Fruit fly (Drosophila melanogaster) whole organism, embryonic: Measurements from ENCODE around the gene CG5618.
A peak's percentile ranks its signal among the peaks of the same experiment; 100 is the strongest.

Experiments used
- CG10209 ChIP-seq: fragments of 200-800 bp; sonication (Bioruptor generic); optimal IDR thresholded peaks from 3 replicates; lab custom pipeline; 2017; ENCODE audit warnings: missing biosample characterization, mild to moderate bottlenecking, missing genetic modification characterization, missing genetic modification reagents
- CG10654 ChIP-seq: fragments of 200-800 bp; sonication (Bioruptor generic); optimal IDR thresholded peaks from 2 replicates; lab custom pipeline; 2016; ENCODE audit warnings: missing biosample characterization, missing genetic modification characterization
- CG16863 ChIP-seq: fragments of 200-800 bp; sonication (Bioruptor generic); optimal IDR thresholded peaks from 3 replicates; lab custom pipeline; 2016; ENCODE audit warnings: missing biosample characterization, missing genetic modification characterization
- CG1792 ChIP-seq: fragments of 200-800 bp; sonication (Bioruptor generic); optimal IDR thresholded peaks from 2 replicates; lab custom pipeline; 2016; ENCODE audit warnings: missing biosample characterization, missing genetic modification characterization
- CG34376 ChIP-seq: fragments of 200-800 bp; sonication (Bioruptor generic); optimal IDR thresholded peaks from 2 replicates; lab custom pipeline; 2018; ENCODE audit warnings: missing biosample characterization, mild to moderate bottlenecking, missing genetic modification characterization
- CG3847 ChIP-seq: fragments of 200-800 bp; sonication (Bioruptor generic); IDR thresholded peaks from 2 replicates; pipeline ENCODE4 v1.3.6; 2022; ENCODE audit warnings: missing biosample characterization, missing genetic modification characterization
- CG4360 ChIP-seq: fragments of 200-800 bp; sonication (Bioruptor generic); IDR thresholded peaks from 2 replicates; pipeline ENCODE4 v1.3.6; 2022; ENCODE audit warnings: missing biosample characterization, missing genetic modification characterization
- CG4617 ChIP-seq: fragments of 200-800 bp; sonication (Bioruptor generic); optimal IDR thresholded peaks from 3 replicates; lab custom pipeline; 2016; ENCODE audit warnings: missing biosample characterization, missing genetic modification characterization, borderline replicate concordance
- CG4707 ChIP-seq: fragments of 200-800 bp; sonication (Bioruptor generic); optimal IDR thresholded peaks from 2 replicates; lab custom pipeline; 2018; ENCODE audit warnings: missing biosample characterization, mild to moderate bottlenecking, missing genetic modification characterization, moderate library complexity
- CG6683 ChIP-seq: fragments of 200-800 bp; sonication (Bioruptor generic); optimal IDR thresholded peaks from 2 replicates; lab custom pipeline; 2017; ENCODE audit warnings: missing biosample characterization, mild to moderate bottlenecking, missing genetic modification characterization, missing genetic modification reagents
- CG7987 ChIP-seq: fragments of 200-800 bp; sonication (Bioruptor generic); optimal IDR thresholded peaks from 2 replicates; lab custom pipeline; 2018; ENCODE audit warnings: missing biosample characterization, mild to moderate bottlenecking, missing genetic modification characterization, moderate library complexity
- CG8359 ChIP-seq: fragments of 200-800 bp; sonication (Bioruptor generic); optimal IDR thresholded peaks from 2 replicates; lab custom pipeline; 2017; ENCODE audit warnings: missing biosample characterization, mild to moderate bottlenecking, missing genetic modification characterization, borderline replicate concordance
- Camta ChIP-seq: fragments of 200-800 bp; sonication (Bioruptor generic); optimal IDR thresholded peaks from 2 replicates; lab custom pipeline; 2016; ENCODE audit warnings: missing biosample characterization, missing genetic modification characterization
- GATAe ChIP-seq: fragments of 200-800 bp; sonication (Bioruptor generic); conservative IDR thresholded peaks from 2 replicates; pipeline ENCODE4 v1.3.6; 2022; ENCODE audit warnings: missing biosample characterization, missing genetic modification characterization
- Gsc ChIP-seq: fragments of 200-800 bp; sonication (Bioruptor generic); IDR thresholded peaks from 2 replicates; pipeline ENCODE4 v1.3.6; 2022; ENCODE audit warnings: missing biosample characterization, missing genetic modification characterization
- Hmr ChIP-seq: fragments of 200-800 bp; sonication (Bioruptor generic); optimal IDR thresholded peaks from 3 replicates; lab custom pipeline; 2017; ENCODE audit warnings: mild to moderate bottlenecking, missing biosample characterization, missing genetic modification reagents, missing genetic modification characterization
- Hr78 ChIP-seq, 2 experiments: fragments of 200-800 bp in 1 of 2; fragments of >200 bp in 1 of 2; sonication (Bioruptor generic) in 1 of 2; optimal IDR thresholded peaks; 2 replicates each; lab custom pipeline; 2017 to 2019; ENCODE audit warnings: missing biosample characterization in 2 of 2, missing genetic modification characterization in 2 of 2, mild to moderate bottlenecking in 1 of 2, moderate library complexity in 1 of 2
- Mad ChIP-seq: fragments of 200-800 bp; sonication (Bioruptor generic); optimal IDR thresholded peaks from 2 replicates; lab custom pipeline; 2016; ENCODE audit warnings: missing biosample characterization, missing genetic modification characterization
- Nf-YB ChIP-seq: fragments of 200-800 bp; sonication (Bioruptor generic); optimal IDR thresholded peaks from 3 replicates; lab custom pipeline; 2019; ENCODE audit warnings: missing biosample characterization, mild to moderate bottlenecking, missing genetic modification characterization, moderate library complexity
- Nf-YC ChIP-seq: fragments of 200-800 bp; optimal IDR thresholded peaks from 3 replicates; lab custom pipeline; 2019; ENCODE audit warnings: missing biosample characterization, mild to moderate bottlenecking, missing genetic modification characterization, moderate library complexity
- Scr ChIP-seq: fragments of 200-800 bp; sonication (Bioruptor generic); IDR thresholded peaks from 2 replicates; pipeline ENCODE4 v1.3.6; 2022; ENCODE audit warnings: missing biosample characterization, missing genetic modification characterization; ENCODE audit not compliant: partially characterized antibody
- Sry-δ ChIP-seq: fragments of 200-800 bp; sonication (Bioruptor generic); optimal IDR thresholded peaks from 2 replicates; lab custom pipeline; 2016; ENCODE audit warnings: missing biosample characterization, missing genetic modification characterization
- Tbp ChIP-seq: fragments of >200 bp; optimal IDR thresholded peaks from 2 replicates; lab custom pipeline; 2018; ENCODE audit warnings: missing biosample characterization, missing genetic modification characterization
- Xbp1 ChIP-seq: fragments of 200-800 bp; sonication (Bioruptor generic); optimal IDR thresholded peaks from 3 replicates; lab custom pipeline; 2016; ENCODE audit warnings: missing biosample characterization, mild to moderate bottlenecking, missing genetic modification characterization
- abd-A ChIP-seq: fragments of 200-800 bp; sonication (Bioruptor generic); optimal IDR thresholded peaks from 3 replicates; lab custom pipeline; 2019; ENCODE audit warnings: missing biosample characterization, mild to moderate bottlenecking, missing genetic modification characterization, moderate library complexity
- bowl ChIP-seq: fragments of 200-800 bp; sonication (Bioruptor generic); IDR thresholded peaks from 2 replicates; pipeline ENCODE4 v1.3.6; 2022; ENCODE audit warnings: missing biosample characterization, missing genetic modification characterization
- btn ChIP-seq: fragments of 200-800 bp; sonication (Bioruptor generic); optimal IDR thresholded peaks from 2 replicates; lab custom pipeline; 2016; ENCODE audit warnings: missing biosample characterization, missing genetic modification characterization
- cad ChIP-seq: fragments of >200 bp; optimal IDR thresholded peaks from 2 replicates; lab custom pipeline; 2017; ENCODE audit warnings: missing biosample characterization, missing genetic modification characterization
- dati ChIP-seq: fragments of 200-800 bp; sonication (Bioruptor generic); IDR thresholded peaks from 2 replicates; pipeline ENCODE4 v1.3.6; 2022; ENCODE audit warnings: missing biosample characterization, missing genetic modification characterization
- dm ChIP-seq: fragments of 200-800 bp; sonication (Bioruptor generic); optimal IDR thresholded peaks from 3 replicates; lab custom pipeline; 2016; ENCODE audit warnings: missing biosample characterization, missing genetic modification characterization
- dmrt99B ChIP-seq: fragments of 200-800 bp; sonication (Bioruptor generic); optimal IDR thresholded peaks from 2 replicates; lab custom pipeline; 2018; ENCODE audit warnings: missing biosample characterization, mild to moderate bottlenecking, missing genetic modification characterization, moderate library complexity
- dysf ChIP-seq: fragments of 200-800 bp; sonication (Bioruptor generic); IDR thresholded peaks from 3 replicates; pipeline ENCODE4 v1.3.6; 2022; ENCODE audit warnings: missing biosample characterization, missing genetic modification characterization
- emc ChIP-seq: fragments of 200-800 bp; sonication (Bioruptor generic); optimal IDR thresholded peaks from 2 replicates; lab custom pipeline; 2016; ENCODE audit warnings: missing biosample characterization, missing genetic modification characterization
- en ChIP-seq: fragments of 200-800 bp; sonication (Bioruptor generic); optimal IDR thresholded peaks from 2 replicates; lab custom pipeline; 2016; ENCODE audit warnings: missing biosample characterization, missing genetic modification characterization
- ftz-f1 ChIP-seq: fragments of 200-800 bp; sonication (Bioruptor generic); optimal IDR thresholded peaks from 2 replicates; lab custom pipeline; 2016; ENCODE audit warnings: missing biosample characterization, missing genetic modification characterization
- gfzf ChIP-seq: fragments of 200-800 bp; sonication (Bioruptor generic); optimal IDR thresholded peaks from 2 replicates; lab custom pipeline; 2016; ENCODE audit warnings: missing biosample characterization, mild to moderate bottlenecking, missing genetic modification characterization, moderate library complexity
- knrl ChIP-seq: fragments of 200-800 bp; sonication (Bioruptor generic); IDR thresholded peaks from 3 replicates; pipeline ENCODE4 v1.3.6; 2022; ENCODE audit warnings: missing biosample characterization, missing genetic modification characterization; ENCODE audit not compliant: partially characterized antibody
- mam ChIP-seq: fragments of 200-800 bp; sonication (Bioruptor generic); optimal IDR thresholded peaks from 3 replicates; lab custom pipeline; 2016; ENCODE audit warnings: missing biosample characterization, missing genetic modification characterization
- p53 ChIP-seq: fragments of 200-800 bp; sonication (Bioruptor generic); optimal IDR thresholded peaks from 2 replicates; lab custom pipeline; 2016; ENCODE audit warnings: missing biosample characterization, missing genetic modification characterization
- pb ChIP-seq: fragments of 200-800 bp; sonication (Bioruptor generic); optimal IDR thresholded peaks from 3 replicates; lab custom pipeline; 2016; ENCODE audit warnings: missing biosample characterization, missing genetic modification characterization
- pho ChIP-seq: fragments of 200-800 bp; sonication (Bioruptor generic); optimal IDR thresholded peaks from 2 replicates; lab custom pipeline; 2016; ENCODE audit warnings: missing biosample characterization, missing genetic modification characterization
- sens-2 ChIP-seq: fragments of 200-800 bp; sonication (Bioruptor generic); IDR thresholded peaks from 2 replicates; pipeline ENCODE4 v1.3.6; 2022; ENCODE audit warnings: missing biosample characterization, missing genetic modification characterization
- slbo ChIP-seq: fragments of 200-800 bp; sonication (Bioruptor generic); IDR thresholded peaks from 2 replicates; pipeline ENCODE4 v1.3.6; 2022; ENCODE audit warnings: missing biosample characterization, missing genetic modification characterization
- tna ChIP-seq: fragments of 200-800 bp; sonication (Bioruptor generic); IDR thresholded peaks from 2 replicates; pipeline ENCODE4 v1.3.6; 2022; ENCODE audit warnings: missing biosample characterization, missing genetic modification characterization; ENCODE audit not compliant: partially characterized antibody
- twi ChIP-seq: fragments of 200-800 bp; optimal IDR thresholded peaks from 2 replicates; lab custom pipeline; 2019; ENCODE audit warnings: missing biosample characterization, mild to moderate bottlenecking, missing genetic modification characterization, moderate library complexity
- wek ChIP-seq: fragments of 200-800 bp; sonication (Bioruptor generic); optimal IDR thresholded peaks from 3 replicates; lab custom pipeline; 2018; ENCODE audit warnings: missing biosample characterization, mild to moderate bottlenecking, missing genetic modification characterization, moderate library complexity
- wor ChIP-seq: fragments of 200-800 bp; sonication (Bioruptor generic); IDR thresholded peaks from 2 replicates; pipeline ENCODE4 v1.3.6; 2022; ENCODE audit warnings: missing biosample characterization, missing genetic modification characterization
- zen ChIP-seq: fragments of 200-800 bp; sonication (Bioruptor generic); optimal IDR thresholded peaks from 3 replicates; lab custom pipeline; 2018; ENCODE audit warnings: missing biosample characterization, mild to moderate bottlenecking, missing genetic modification characterization, moderate library complexity

Gene CG5618

dm6 chr3L:20398243-20399222, 45.3 kb downstream of the CG5618 start (continued):
- TF ChIP-seq Tbp (GFP tag; lab: Kevin White, UChicago) (no peak), slbo (GFP tag; lab: Robert Waterston, UW) (peak; percentile 78), dati (GFP tag; lab: Robert Waterston, UW) (0 out of 2 replicates have a peak, but pooled peaks have one; percentile 28), Sry-δ (GFP tag; lab: Kevin White, UChicago) (peak; percentile 26), gfzf (GFP tag; lab: Kevin White, UChicago) (no peak), Hr78 (GFP tag; optimal IDR thresholded peaks at IDR 0.05; lab: Kevin White, UChicago) (peak in 1 of 2 experiments; percentile 93), dmrt99B (tag; lab: Kevin White, UChicago) (peak; percentile 93), Hmr (GFP tag; lab: Kevin White, UChicago) (peak; percentile 88), dm (GFP tag; lab: Kevin White, UChicago) (peak; percentile 47), Nf-YB (GFP tag; lab: Kevin White, UChicago) (peak; percentile 69), CG10654 (GFP tag; lab: Kevin White, UChicago) (peak; percentile 71), wek (GFP tag; lab: Kevin White, UChicago) (peak; percentile 37), pb (GFP tag; lab: Kevin White, UChicago) (peak; percentile 38), CG34376 (GFP tag; lab: Kevin White, UChicago) (peak; percentile 71), sens-2 (GFP tag; lab: Robert Waterston, UW) (no peak), abd-A (peak; percentile 87), twi (tag; lab: Kevin White, UChicago) (peak; percentile 69), CG4360 (no peak), CG3847 (GFP tag; lab: Robert Waterston, UW) (peak; percentile 73), bowl (GFP tag; lab: Robert Waterston, UW) (0 out of 2 replicates have a peak, but pooled peaks have one; percentile 13), Nf-YC (tag; lab: Kevin White, UChicago) (peak; percentile 77), Xbp1 (GFP tag; lab: Kevin White, UChicago) (peak; percentile 85), mam (GFP tag; lab: Kevin White, UChicago) (peak; percentile 77), p53 (GFP tag; lab: Kevin White, UChicago) (peak; percentile 10), wor (GFP tag; lab: Robert Waterston, UW) (peak; percentile 40; the same call in 1 of the 2 replicates), Camta (peak; percentile 60), CG4617 (peak; percentile 32), CG7987 (GFP tag; lab: Kevin White, UChicago) (peak; percentile 35), CG8359 (GFP tag; lab: Kevin White, UChicago) (peak; percentile 29), pho (peak; percentile 80), emc (GFP tag; lab: Kevin White, UChicago) (peak; percentile 39), en (GFP tag; lab: Kevin White, UChicago) (peak; percentile 2), ftz-f1 (GFP tag; lab: Kevin White, UChicago) (peak; percentile 85), zen (tag; lab: Kevin White, UChicago) (peak; percentile 46), Gsc (no peak), CG10209 (GFP tag; lab: Kevin White, UChicago) (peak; percentile 83), btn (peak; percentile 18), tna (GFP tag; lab: Robert Waterston, UW) (no peak), CG4707 (peak; percentile 54), CG6683 (GFP tag; lab: Kevin White, UChicago) (peak; percentile 63), knrl (GFP tag; lab: Robert Waterston, UW) (no peak), dysf (GFP tag; lab: Robert Waterston, UW) (peak; percentile 89), cad (no peak), CG16863 (GFP tag; lab: Kevin White, UChicago) (peak; percentile 72), GATAe (GFP tag; lab: Robert Waterston, UW) (0 out of 2 replicates have a peak, but pooled peaks have one; percentile 11), Mad (peak; percentile 82), Scr (GFP tag; lab: Robert Waterston, UW) (no peak), CG1792 (peak; percentile 41)
